Fruit fly (Drosophila melanogaster): ENCODE measurements around the gene p38a.

p38a gene

dm6 chr3R:24169362-24169761 lies 17.2 kb upstream of the p38a start, which contains the start of gene CG5510 (continued):
- TF ChIP-seq NC2α (GFP tag; optimal IDR thresholded peaks at IDR 0.05) (no peak), Spps (tag; optimal IDR thresholded peaks at IDR 0.05) (peak; percentile 5)

dm6 chr3R:24163556-24164022 lies 11.5 kb upstream of the p38a start, which contains the start of gene Apc2:
Gene Apc2 (plus strand): TSS chr3R:24163966.
- TF ChIP-seq mld (GFP tag; IDR thresholded peaks at IDR 0.05; ENCODE audit: partially characterized antibody) (no peak), eyg (GFP tag; optimal IDR thresholded peaks at IDR 0.05) (no peak), CG12659 (GFP tag; optimal IDR thresholded peaks at IDR 0.05) (peak; percentile 64), tup (GFP tag; optimal IDR thresholded peaks at IDR 0.05) (peak; percentile 30), B-H1 (GFP tag; IDR thresholded peaks at IDR 0.05) (no peak; the same call in 2 of the 3 replicates), Eip74EF (GFP tag; optimal IDR thresholded peaks at IDR 0.05) (peak in 1 of 2 experiments; percentile 29), sug (tag; optimal IDR thresholded peaks at IDR 0.05) (peak; percentile 62), phol (tag; optimal IDR thresholded peaks at IDR 0.05) (peak; percentile 82), onecut (GFP tag; IDR thresholded peaks at IDR 0.05) (0 out of 2 replicates have a peak, but pooled peaks have one; percentile 24), pros (GFP tag; optimal IDR thresholded peaks at IDR 0.05) (no peak), Myb (GFP tag; optimal IDR thresholded peaks at IDR 0.05) (peak; percentile 2), CG10321 (GFP tag; IDR thresholded peaks at IDR 0.05) (0 out of 2 replicates have a peak, but pooled peaks have one; percentile 21), NC2α (GFP tag; optimal IDR thresholded peaks at IDR 0.05) (no peak), hb (GFP tag; IDR thresholded peaks at IDR 0.05; ENCODE audit: partially characterized antibody) (no peak), CG1529 (GFP tag; optimal IDR thresholded peaks at IDR 0.05) (no peak), dan (GFP tag; IDR thresholded peaks at IDR 0.05) (no peak), CG4730 (GFP tag; IDR thresholded peaks at IDR 0.05) (0 out of 2 replicates have a peak, but pooled peaks have one; percentile 13), CG2889 (GFP tag; IDR thresholded peaks at IDR 0.05) (0 out of 3 replicates have a peak, but pooled peaks have one; percentile 11), ranshi (GFP tag; IDR thresholded peaks at IDR 0.05) (peak; percentile 60; the same call in 1 of the 2 replicates), dati (GFP tag; IDR thresholded peaks at IDR 0.05) (no peak), peb (GFP tag; IDR thresholded peaks at IDR 0.05) (no peak), run (tag; optimal IDR thresholded peaks at IDR 0.05) (no peak), esg (GFP tag; conservative IDR thresholded peaks at IDR 0.05) (peak; percentile 72), Max (GFP tag; optimal IDR thresholded peaks at IDR 0.05) (peak; percentile 35), CG32767 (GFP tag; IDR thresholded peaks at IDR 0.05) (0 out of 2 replicates have a peak, but pooled peaks have one; percentile 17), CG9727 (GFP tag; optimal IDR thresholded peaks at IDR 0.05) (peak; percentile 74), mam (GFP tag; optimal IDR thresholded peaks at IDR 0.05) (peak; percentile 41), Nf-YA (GFP tag; IDR thresholded peaks at IDR 0.05) (no peak), tx (GFP tag; optimal IDR thresholded peaks at IDR 0.05) (no peak), CG3065 (GFP tag; optimal IDR thresholded peaks at IDR 0.05) (no peak), aop (GFP tag; IDR thresholded peaks at IDR 0.05) (no peak), CG32532 (GFP tag; IDR thresholded peaks at IDR 0.05) (peak; percentile 74), lilli (GFP tag; optimal IDR thresholded peaks at IDR 0.05) (peak; percentile 57), inv (GFP tag; IDR thresholded peaks at IDR 0.05; ENCODE audit: partially characterized antibody) (no peak), Awh (GFP tag; IDR thresholded peaks at IDR 0.05) (no peak), Drgx (GFP tag; IDR thresholded peaks at IDR 0.05) (peak; percentile 52; the same call in 1 of the 2 replicates), bigmax (GFP tag; optimal IDR thresholded peaks at IDR 0.05) (no peak), CG2199 (GFP tag; IDR thresholded peaks at IDR 0.05) (no peak), crp (GFP tag; optimal IDR thresholded peaks at IDR 0.05) (peak; percentile 12 to 84), CG14860 (GFP tag; IDR thresholded peaks at IDR 0.05; ENCODE audit: partially characterized antibody) (no peak), Sox102F (GFP tag; optimal IDR thresholded peaks at IDR 0.05) (peak; percentile 68), H2.0 (GFP tag; IDR thresholded peaks at IDR 0.05) (peak; percentile 65), CG10366 (GFP tag; IDR thresholded peaks at IDR 0.05) (peak; percentile 50), ab (GFP tag; optimal IDR thresholded peaks at IDR 0.05) (no peak), scrt (GFP tag; optimal IDR thresholded peaks at IDR 0.05) (peak; percentile 36), sna (GFP tag; IDR thresholded peaks at IDR 0.05; ENCODE audit: partially characterized antibody) (no peak), bsh (GFP tag; optimal IDR thresholded peaks at IDR 0.05) (peak in 1 of 2 experiments; percentile 63)
